Fruit fly (Drosophila melanogaster) whole organism, prepupa: ENCODE measurements around the gene Atac3.

Source experiments
- Blimp-1 ChIP-seq: fragments of 200-800 bp; sonication (Bioruptor generic); optimal IDR thresholded peaks from 3 replicates; lab custom pipeline; 2017; ENCODE audit warnings: missing biosample characterization, missing genetic modification characterization, mild to moderate bottlenecking, moderate library complexity, missing genetic modification reagents
- CG11762 ChIP-seq: fragments of 200-800 bp; sonication (Bioruptor generic); optimal IDR thresholded peaks from 3 replicates; lab custom pipeline; 2016; ENCODE audit warnings: missing biosample characterization, missing genetic modification characterization; ENCODE audit not compliant: insufficient read depth
- CG32006 ChIP-seq: fragments of 200-800 bp; sonication (Bioruptor generic); optimal IDR thresholded peaks from 3 replicates; lab custom pipeline; 2017; ENCODE audit warnings: missing biosample characterization, mild to moderate bottlenecking, missing genetic modification characterization
- CG4318 ChIP-seq: fragments of 200-800 bp; sonication (Bioruptor generic); optimal IDR thresholded peaks from 3 replicates; lab custom pipeline; 2017; ENCODE audit warnings: missing biosample characterization, mild to moderate bottlenecking, missing genetic modification characterization
- Eip75B ChIP-seq: fragments of 200-800 bp; sonication (Bioruptor generic); optimal IDR thresholded peaks from 3 replicates; lab custom pipeline; 2016; ENCODE audit warnings: missing biosample characterization, missing genetic modification characterization
- Eip78C ChIP-seq: fragments of 200-800 bp; sonication (Bioruptor generic); peaks from one replicate; lab custom pipeline; 2016; ENCODE audit warnings: missing biosample characterization, missing genetic modification characterization
- Lpt ChIP-seq: fragments of 200-800 bp; sonication (Bioruptor generic); optimal IDR thresholded peaks from 3 replicates; lab custom pipeline; 2016; ENCODE audit warnings: missing biosample characterization, missing genetic modification characterization
- Met ChIP-seq: fragments of 200-800 bp; sonication (Bioruptor generic); optimal IDR thresholded peaks from 3 replicates; lab custom pipeline; 2016; ENCODE audit warnings: missing biosample characterization, missing genetic modification characterization
- OdsH ChIP-seq: fragments of 200-800 bp; sonication (Bioruptor generic); optimal IDR thresholded peaks from 3 replicates; lab custom pipeline; 2016; ENCODE audit warnings: missing biosample characterization, missing genetic modification characterization
- fd85E ChIP-seq: fragments of 200-800 bp; sonication (Bioruptor generic); optimal IDR thresholded peaks from 3 replicates; lab custom pipeline; 2016; ENCODE audit warnings: missing biosample characterization, missing genetic modification characterization
- vri ChIP-seq: fragments of 200-800 bp; sonication (Bioruptor generic); optimal IDR thresholded peaks from 3 replicates; lab custom pipeline; 2016; ENCODE audit warnings: missing biosample characterization, mild to moderate bottlenecking, missing genetic modification characterization

DNA sequence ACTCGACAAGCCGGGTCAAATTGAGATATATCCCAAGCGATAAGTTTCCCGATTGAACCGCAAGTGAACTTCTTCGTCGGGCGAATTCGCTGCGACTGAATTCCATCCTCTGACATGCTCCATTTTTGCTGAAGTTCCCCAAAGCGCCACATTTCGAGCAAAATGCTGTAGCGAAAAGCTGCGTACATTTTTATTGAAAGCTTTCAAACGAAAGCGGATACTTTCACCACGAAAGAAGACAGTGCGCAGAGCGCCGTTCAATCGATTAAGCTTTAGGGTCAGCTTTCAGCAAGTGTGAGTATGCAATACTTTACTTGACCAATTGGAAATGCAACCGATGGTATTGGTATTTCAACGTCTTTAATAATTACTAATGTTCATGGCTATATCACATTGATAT, 15.0 kb upstream of the Atac3 start, which contains the start of gene mthl10:
- TF ChIP-seq OdsH (GFP tag; lab: Kevin White, UChicago) = no peak
- TF ChIP-seq Eip78C (GFP tag; lab: Kevin White, UChicago) = no peak
- no peak for TF ChIP-seq Eip75B (GFP tag; lab: Kevin White, UChicago)
- no peak for TF ChIP-seq CG11762 (GFP tag; lab: Kevin White, UChicago)
- no peak for TF ChIP-seq CG4318 (GFP tag; lab: Kevin White, UChicago)
- no peak for TF ChIP-seq Met (GFP tag; lab: Kevin White, UChicago)
- no peak for TF ChIP-seq Blimp-1 (GFP tag; lab: Kevin White, UChicago)
- no peak for TF ChIP-seq vri (GFP tag; lab: Kevin White, UChicago)
- no peak for TF ChIP-seq fd85E
- TF ChIP-seq Lpt (GFP tag; lab: Kevin White, UChicago) = no peak
- no peak for TF ChIP-seq CG32006 (GFP tag; lab: Kevin White, UChicago)
